Fruit fly (Drosophila melanogaster) whole organism, prepupa: ENCODE measurements around the gene CG15435.

ENCODE experiments used
- CG6163 ChIP-seq: fragments of 200-800 bp; sonication (Bioruptor generic); IDR thresholded peaks from 3 replicates; pipeline ENCODE4 v1.3.6; 2022; ENCODE audit warnings: missing biosample characterization, missing genetic modification characterization
- CG6854 ChIP-seq: fragments of 200-800 bp; sonication (Bioruptor generic); optimal IDR thresholded peaks from 2 replicates; lab custom pipeline; 2017; ENCODE audit warnings: missing biosample characterization, mild to moderate bottlenecking, missing genetic modification characterization

DNA sequence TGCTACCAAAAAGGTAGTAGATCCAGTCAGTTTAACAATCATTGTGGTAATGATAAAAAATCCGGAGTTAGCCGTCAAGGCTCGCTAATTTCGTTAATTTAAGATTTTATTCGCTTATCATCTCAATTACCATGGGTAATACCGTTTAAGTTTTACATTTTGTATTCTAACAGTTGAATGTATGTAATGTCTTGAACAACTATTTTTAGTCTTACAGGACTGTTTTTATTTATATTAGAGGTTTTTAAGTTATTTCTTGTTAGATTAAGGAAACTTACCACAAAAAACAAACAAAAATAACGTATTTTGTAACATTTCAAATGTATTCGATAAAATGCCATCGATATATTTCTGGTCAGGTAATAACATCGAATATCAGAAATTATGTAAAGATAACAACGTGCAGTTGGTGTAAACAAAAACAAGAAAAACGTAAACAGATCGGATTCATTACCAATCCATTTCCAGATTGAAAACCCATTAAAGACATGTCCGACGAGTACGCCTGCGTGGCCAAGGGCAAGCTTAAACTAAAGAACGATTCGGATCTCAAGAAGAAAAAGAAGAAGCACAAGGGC, 17.4 kb upstream of the CG15435 start, which contains the start of the genes Sfp24F and CG15432:
- TF ChIP-seq CG6854 (no peak), CG6163 (no peak)
